Worm (Caenorhabditis elegans): ENCODE measurements around the gene srx-129.

DNA sequence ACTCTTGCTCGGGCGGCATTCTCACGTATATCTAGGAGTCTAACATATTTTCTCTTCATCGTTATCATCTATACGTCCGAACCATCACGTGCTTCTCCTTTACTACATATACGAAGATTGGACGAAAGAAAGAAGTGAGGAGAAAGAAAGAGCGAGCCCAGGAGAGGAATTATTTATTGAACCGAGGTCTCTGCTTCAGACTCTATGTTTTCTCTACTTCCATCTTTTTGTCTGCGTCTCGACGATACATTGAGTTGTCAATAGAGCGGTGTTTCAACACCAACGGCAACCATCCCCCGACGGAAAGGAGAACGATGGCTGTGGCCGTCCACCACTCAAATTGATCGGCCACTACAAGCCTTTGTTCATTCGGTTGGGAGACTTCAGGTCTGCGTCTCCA, 44.7 kb upstream of the srx-129 start:
- TF ChIP-seq snpc-4 (tag; optimal IDR thresholded peaks at IDR 0.05) = peak; percentile 81
- no peak for TF ChIP-seq ztf-1 (GFP tag; conservative IDR thresholded peaks at IDR 0.05)
- TF ChIP-seq nhr-25 (tag; optimal IDR thresholded peaks at IDR 0.05) = peak; percentile 74
- no peak for TF ChIP-seq unc-62 (GFP tag; optimal IDR thresholded peaks at IDR 0.05)
- TF ChIP-seq nhr-237 (tag; optimal IDR thresholded peaks at IDR 0.05) = no peak
- TF ChIP-seq egl-27 (tag; optimal IDR thresholded peaks at IDR 0.05) = peak; percentile 61
- TF ChIP-seq nhr-77 (tag; optimal IDR thresholded peaks at IDR 0.05) = no peak
- TF ChIP-seq ztf-11 (tag; optimal IDR thresholded peaks at IDR 0.05) = no peak
- TF ChIP-seq crh-2 (tag; optimal IDR thresholded peaks at IDR 0.05) = peak; percentile 87
- TF ChIP-seq lsy-2 (tag; optimal IDR thresholded peaks at IDR 0.05) = peak; percentile 44 to 87
- no peak for TF ChIP-seq nhr-6 (tag; optimal IDR thresholded peaks at IDR 0.05)
